Worm (Caenorhabditis elegans): Measurements from ENCODE around the gene gly-3.

gly-3 gene

ce11 chrIII:7880132-7880715 is 37.3 kb downstream of the gly-3 start:
- TF ChIP-seq ama-1 (optimal IDR thresholded peaks at IDR 0.05) (no peak), nhr-71 (tag; optimal IDR thresholded peaks at IDR 0.05) (peak; percentile 46), hlh-17 (GFP tag; optimal IDR thresholded peaks at IDR 0.05; ENCODE audit: borderline replicate concordance) (no peak), dsc-1 (tag; optimal IDR thresholded peaks at IDR 0.05) (peak; percentile 50), rnt-1 (tag; optimal IDR thresholded peaks at IDR 0.05) (peak; percentile 53), unc-130 (tag; optimal IDR thresholded peaks at IDR 0.05) (peak; percentile 21), nhr-12 (tag; optimal IDR thresholded peaks at IDR 0.05) (no peak), lin-39 (tag; optimal IDR thresholded peaks at IDR 0.05) (no peak), lsy-2 (tag; optimal IDR thresholded peaks at IDR 0.05) (peak in 1 of 2 experiments; percentile 54), nhr-20 (tag; optimal IDR thresholded peaks at IDR 0.05) (peak; percentile 27), nhr-19 (GFP tag; conservative IDR thresholded peaks at IDR 0.05) (peak; percentile 10; the same call in 1 of the 2 replicates), snu-23 (GFP tag; optimal IDR thresholded peaks at IDR 0.05) (peak; percentile 20), lin-14 (GFP tag; optimal IDR thresholded peaks at IDR 0.05) (peak; percentile 78), efl-1 (optimal IDR thresholded peaks at IDR 0.05) (no peak), efl-1 (GFP tag; optimal IDR thresholded peaks at IDR 0.05 in 1 of 2) (peak in 1 of 2 experiments; percentile 61)

ce11 chrIII:7878852-7879329 is 38.7 kb downstream of the gly-3 start, which contains the start of gene sup-18:
Gene sup-18, minus strand, starts transcription at chrIII:7878902.
- no peak for TF ChIP-seq nhr-20 (tag; optimal IDR thresholded peaks at IDR 0.05)
- no peak for TF ChIP-seq hpl-2 (GFP tag; optimal IDR thresholded peaks at IDR 0.05)
- TF ChIP-seq fkh-4 (tag; optimal IDR thresholded peaks at IDR 0.05; ENCODE audit: borderline replicate concordance): peak; percentile 59
- TF ChIP-seq egl-27 (tag; optimal IDR thresholded peaks at IDR 0.05): no peak
- peak; percentile 87 for TF ChIP-seq dsc-1 (tag; optimal IDR thresholded peaks at IDR 0.05)

ce11 chrIII:7877090-7877489 is 40.5 kb downstream of the gly-3 start:
- TF ChIP-seq nhr-237 (tag; optimal IDR thresholded peaks at IDR 0.05) (no peak), lin-13 (GFP tag; optimal IDR thresholded peaks at IDR 0.05) (no peak), lin-14 (GFP tag; optimal IDR thresholded peaks at IDR 0.05) (no peak), snpc-4 (tag; optimal IDR thresholded peaks at IDR 0.05) (no peak), zip-4 (GFP tag; optimal IDR thresholded peaks at IDR 0.05) (no peak), unc-86 (tag; optimal IDR thresholded peaks at IDR 0.05) (no peak), unc-30 (tag; optimal IDR thresholded peaks at IDR 0.05) (no peak), nhr-20 (tag; optimal IDR thresholded peaks at IDR 0.05) (no peak), nhr-85 (tag) (no peak), pax-3 (tag; optimal IDR thresholded peaks at IDR 0.05) (no peak), dpl-1 (GFP tag; optimal IDR thresholded peaks at IDR 0.05) (no peak), elt-3 (tag; optimal IDR thresholded peaks at IDR 0.05) (no peak), nhr-90 (tag; optimal IDR thresholded peaks at IDR 0.05; ENCODE audit: poor library complexity) (no peak), unc-130 (tag; optimal IDR thresholded peaks at IDR 0.05) (no peak), ceh-63 (GFP tag; optimal IDR thresholded peaks at IDR 0.05) (no peak), egl-27 (tag; optimal IDR thresholded peaks at IDR 0.05) (no peak), xbp-1 (tag; optimal IDR thresholded peaks at IDR 0.05) (no peak)

- TF ChIP-seq nhr-20 (tag; optimal IDR thresholded peaks at IDR 0.05) (no peak), lin-35 (GFP tag; optimal IDR thresholded peaks at IDR 0.05) (no peak), irx-1 (tag; optimal IDR thresholded peaks at IDR 0.05) (no peak), efl-1 (optimal IDR thresholded peaks at IDR 0.05) (no peak), efl-1 (GFP tag; optimal IDR thresholded peaks at IDR 0.05 in 1 of 2) (peak in 1 of 2 experiments; percentile 17), nhr-47 (tag; optimal IDR thresholded peaks at IDR 0.05) (no peak)
Measured at ce11 chrIII:7873481-7873880, 44.1 kb downstream of the gly-3 start, which contains the start of gene tyr-1. Gene tyr-1, plus strand, starts transcription at chrIII:7873781.
